Worm (Caenorhabditis elegans) whole organism, early embryonic: Measurements from ENCODE around the gene msp-45.

ENCODE experiments used
- aly-1 ChIP-seq: sonication (generic microtip); optimal IDR thresholded peaks from 2 replicates; lab custom pipeline; 2016; ENCODE audit warnings: missing genetic modification characterization, missing compliant biosample characterization
- ama-1 ChIP-seq: fragments of 150-350 bp; optimal IDR thresholded peaks from 2 replicates; lab custom pipeline; 2014
- ceh-13 ChIP-seq: fragments of 200-800 bp; sonication (Bioruptor generic); optimal IDR thresholded peaks from 2 replicates; lab custom pipeline; 2018; ENCODE audit warnings: mild to moderate bottlenecking, missing genetic modification characterization, missing compliant biosample characterization
- ceh-36 ChIP-seq: sonication (generic microtip); optimal IDR thresholded peaks from 2 replicates; lab custom pipeline; 2016; ENCODE audit warnings: missing genetic modification characterization, inconsistent platforms, missing compliant biosample characterization
- ets-7 ChIP-seq: sonication (generic microtip); optimal IDR thresholded peaks from 2 replicates; lab custom pipeline; 2016; ENCODE audit warnings: missing genotype, missing genetic modification characterization, missing compliant biosample characterization
- flt-1 ChIP-seq: fragments of 200-800 bp; sonication (Bioruptor generic); IDR thresholded peaks from 2 replicates; pipeline ENCODE4 v1.3.6; 2022; ENCODE audit warnings: missing genetic modification characterization, missing compliant biosample characterization
- hmg-4 ChIP-seq: fragments of 200-800 bp; sonication (Bioruptor generic); optimal IDR thresholded peaks from 2 replicates; lab custom pipeline; 2018; ENCODE audit warnings: mild to moderate bottlenecking, missing genetic modification characterization, missing compliant biosample characterization
- hnd-1 ChIP-seq: sonication (generic microtip); optimal IDR thresholded peaks from 2 replicates; lab custom pipeline; 2016; ENCODE audit warnings: missing genetic modification characterization, missing compliant biosample characterization
- scrt-1 ChIP-seq: fragments of 200-800 bp; sonication (Bioruptor generic); IDR thresholded peaks from 2 replicates; pipeline ENCODE4 v1.3.6; 2022; ENCODE audit warnings: missing genetic modification characterization, missing compliant biosample characterization
- tra-4 ChIP-seq: sonication (generic microtip); optimal IDR thresholded peaks from 2 replicates; lab custom pipeline; 2017; ENCODE audit warnings: missing genetic modification characterization, missing compliant biosample characterization

DNA sequence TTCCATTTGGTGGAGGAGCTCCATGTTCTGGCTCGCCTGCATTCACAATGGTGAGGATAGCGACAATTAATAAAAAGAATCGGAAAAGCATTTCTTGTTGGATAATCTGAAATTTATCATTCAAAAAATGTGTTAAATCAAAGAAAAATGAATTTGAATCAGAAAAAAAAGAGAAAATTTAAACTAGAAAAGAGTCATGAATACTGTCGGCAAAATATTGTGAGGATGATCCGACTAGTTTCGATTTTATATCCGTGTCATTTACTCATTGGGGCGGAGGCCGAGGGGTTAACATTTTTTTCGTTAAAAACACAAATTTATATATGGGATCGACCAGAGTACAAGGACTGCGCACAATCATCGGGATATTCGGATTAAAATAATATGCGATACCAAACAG is 21.0 kb upstream of the msp-45 start, which contains the start of gene C27D6.12:
- no peak for TF ChIP-seq aly-1 (tag; lab: Kevin White, UChicago)
- TF ChIP-seq ceh-36 (tag; lab: Kevin White, UChicago) = no peak
- no peak for TF ChIP-seq ama-1 (lab: Kevin White, UChicago)
- TF ChIP-seq ets-7 (tag; lab: Kevin White, UChicago) = no peak
- TF ChIP-seq flt-1 (GFP tag; lab: Robert Waterston, UW) = no peak
- TF ChIP-seq scrt-1 (GFP tag; lab: Robert Waterston, UW) = no peak
- no peak for TF ChIP-seq hnd-1
- TF ChIP-seq hmg-4 = no peak
- TF ChIP-seq tra-4 = no peak
- TF ChIP-seq ceh-13 (GFP tag; lab: Kevin White, UChicago) = no peak
